Worm (Caenorhabditis elegans): ENCODE measurements around the gene sri-77.
"Not testable (repeated sequence)": the region's sequence is repeated elsewhere in the genome, so short reads cannot be mapped to it uniquely, and the experiment has no call there.

sri-77 gene

DNA sequence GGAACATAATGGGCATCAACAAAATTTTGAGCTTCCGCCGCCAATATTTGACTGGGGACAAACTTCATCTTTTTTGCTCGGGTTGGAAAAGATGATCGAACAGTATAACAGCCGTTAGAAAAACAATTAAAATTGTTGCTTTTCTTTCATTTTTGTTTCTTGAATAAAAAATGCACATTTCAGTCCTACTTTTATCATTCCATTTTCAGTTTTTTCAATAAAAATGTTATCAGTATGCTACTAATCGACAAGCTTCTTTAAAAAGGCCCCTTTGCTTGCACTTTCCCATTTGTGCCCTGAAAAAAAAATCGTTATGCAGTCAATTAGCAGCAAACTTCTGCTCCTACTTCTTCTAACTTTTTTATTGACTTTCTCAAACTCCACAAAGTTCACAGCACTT lies 36.6 kb upstream of the sri-77 start, which contains the start of gene F22E5.7:
TSS of gene F22E5.7 (plus strand) at position 301 of the 400 bp plus-strand sequence.
- TF ChIP-seq nhr-6 (tag; optimal IDR thresholded peaks at IDR 0.05) (no peak), dmd-4 (tag; optimal IDR thresholded peaks at IDR 0.05) (no peak)

DNA sequence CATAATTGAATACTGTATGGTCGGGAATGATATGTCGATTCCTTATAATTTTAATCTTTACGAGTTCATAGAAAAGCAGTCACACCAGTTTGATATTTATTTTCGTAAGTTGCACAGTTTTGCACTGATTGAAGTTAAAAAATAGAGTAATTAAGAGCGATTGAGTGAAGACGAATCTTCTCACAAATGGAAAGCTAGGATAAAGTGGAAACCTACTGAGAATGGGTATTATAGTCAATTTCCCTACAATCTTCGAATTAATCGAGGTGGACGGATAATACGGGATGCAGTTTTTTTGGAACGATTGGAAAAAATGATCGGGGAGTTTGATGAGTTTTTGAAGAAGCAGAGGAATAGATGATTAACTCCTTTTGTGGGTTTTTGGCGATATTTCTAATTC lies 35.8 kb upstream of the sri-77 start, which contains the start of gene F22E5.23:
TSS of gene F22E5.23 (plus strand) at position 301 of the 400 bp plus-strand sequence.
- TF ChIP-seq sma-3 (GFP tag; optimal IDR thresholded peaks at IDR 0.05): no peak
- TF ChIP-seq nhr-10 (tag; optimal IDR thresholded peaks at IDR 0.05): no peak
- TF ChIP-seq nhr-21 (tag; optimal IDR thresholded peaks at IDR 0.05): no peak
- TF ChIP-seq skn-1 (tag; optimal IDR thresholded peaks at IDR 0.05): no peak
- TF ChIP-seq alr-1 (tag; optimal IDR thresholded peaks at IDR 0.05): no peak
- TF ChIP-seq crh-2 (tag; optimal IDR thresholded peaks at IDR 0.05): no peak
- TF ChIP-seq ZK546.5 (tag; optimal IDR thresholded peaks at IDR 0.05): no peak
- TF ChIP-seq mab-5 (tag; optimal IDR thresholded peaks at IDR 0.05): no peak
- TF ChIP-seq egl-27 (tag; optimal IDR thresholded peaks at IDR 0.05): no peak
- TF ChIP-seq Y55F3AM.14 (GFP tag; optimal IDR thresholded peaks at IDR 0.05): no peak
- no peak for TF ChIP-seq sem-4 (tag; optimal IDR thresholded peaks at IDR 0.05)
- TF ChIP-seq ztf-4 (tag; optimal IDR thresholded peaks at IDR 0.05): no peak
- TF ChIP-seq lsy-2 (tag; optimal IDR thresholded peaks at IDR 0.05): no peak
- TF ChIP-seq ceh-82 (tag; optimal IDR thresholded peaks at IDR 0.05): no peak
- TF ChIP-seq elt-1 (tag; optimal IDR thresholded peaks at IDR 0.05): no peak
- no peak for TF ChIP-seq mbf-1 (tag; optimal IDR thresholded peaks at IDR 0.05)

DNA sequence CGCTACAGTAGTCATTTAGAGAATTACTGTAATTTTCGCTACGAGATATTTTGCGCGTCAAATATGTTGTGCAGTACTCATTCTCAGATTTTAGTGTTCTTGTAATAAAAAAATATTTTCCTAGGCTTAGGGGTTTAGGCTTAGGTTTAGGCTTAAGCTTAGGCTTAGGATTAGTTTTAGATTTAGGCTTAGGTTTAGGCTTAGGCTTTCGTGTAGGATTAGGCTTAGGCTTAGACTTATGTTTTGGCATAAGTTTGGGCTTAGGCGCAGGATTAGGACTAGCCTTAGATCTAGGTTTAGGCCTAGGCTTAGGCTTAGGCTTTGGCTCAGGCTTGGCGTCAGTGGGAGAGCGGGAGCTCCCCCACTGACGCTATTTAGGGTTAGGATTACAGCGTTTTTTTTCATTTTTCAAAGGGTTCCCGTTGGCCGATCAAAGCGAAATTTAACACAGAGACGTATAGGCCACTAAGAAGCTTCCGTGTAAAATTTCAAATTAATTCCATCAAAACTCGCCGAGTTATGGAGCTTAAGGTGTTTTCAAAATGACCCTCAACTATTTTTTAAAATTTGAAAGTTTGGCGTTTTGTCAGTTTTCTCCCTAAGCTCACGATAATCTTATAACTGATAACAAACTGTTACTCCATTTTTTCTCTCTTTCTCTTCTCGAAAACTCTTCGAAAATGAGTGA lies 34.3 kb upstream of the sri-77 start, which contains the start of gene F22E5.8:
TSS of gene F22E5.8 (plus strand) at position 638 of the 688 bp plus-strand sequence.
- not testable (repeated sequence) for TF ChIP-seq ztf-4, mbf-1, nhr-21 (tag; optimal IDR thresholded peaks at IDR 0.05)

DNA sequence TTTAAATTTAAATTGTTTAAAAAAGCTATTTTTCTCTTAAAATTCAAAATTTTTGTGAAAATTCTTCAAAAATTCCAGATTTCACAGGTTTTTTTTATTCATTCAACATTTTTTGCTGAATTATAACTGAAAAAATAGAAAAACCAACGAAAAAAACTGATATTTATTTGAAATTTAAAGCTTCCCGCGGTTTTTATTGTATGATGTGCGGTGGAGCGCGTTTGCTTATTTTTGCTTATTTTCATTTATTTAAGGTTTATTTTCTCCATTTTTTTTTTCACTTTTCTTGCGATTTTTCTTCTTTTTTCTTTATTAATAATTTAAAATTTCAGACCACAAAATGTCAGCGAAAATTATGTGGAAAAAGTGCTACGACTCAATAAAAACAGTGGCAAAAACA lies 32.8 kb upstream of the sri-77 start, which contains the start of gene F22E5.9:
TSS of gene F22E5.9 (plus strand) at position 327 of the 400 bp plus-strand sequence.
- TF ChIP-seq egl-27 (tag; optimal IDR thresholded peaks at IDR 0.05) (no peak), C34F6.9 (tag; optimal IDR thresholded peaks at IDR 0.05) (peak; percentile 26), ztf-4 (tag; optimal IDR thresholded peaks at IDR 0.05) (no peak), unc-55 (GFP tag; optimal IDR thresholded peaks at IDR 0.05) (peak; percentile 61), gmeb-1 (tag; optimal IDR thresholded peaks at IDR 0.05) (peak; percentile 91)

DNA sequence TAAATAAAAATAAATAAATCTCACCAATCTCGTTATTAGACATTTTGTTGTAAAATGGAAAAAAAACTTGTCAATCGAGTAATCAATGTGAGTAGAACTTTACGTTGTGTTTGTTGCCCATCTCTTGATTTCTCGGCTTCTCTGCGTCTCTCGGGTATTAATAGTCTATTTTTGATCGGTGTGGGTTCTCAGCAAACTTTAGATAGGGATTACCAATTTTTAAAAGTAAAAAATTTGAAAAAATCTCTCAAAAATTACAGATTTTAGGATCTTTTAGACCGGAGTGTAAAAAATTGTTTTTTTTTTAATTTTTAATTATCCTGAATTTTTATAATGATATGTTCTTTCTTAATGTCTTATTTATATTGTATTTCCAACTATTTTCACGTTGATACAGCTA lies 32.1 kb upstream of the sri-77 start, which contains the start of gene F22E5.21:
TSS of gene F22E5.21 (minus strand) at position 101 of the 400 bp plus-strand sequence.
- no peak for TF ChIP-seq nhr-129 (tag; optimal IDR thresholded peaks at IDR 0.05)
- TF ChIP-seq nhr-12 (tag; optimal IDR thresholded peaks at IDR 0.05): no peak
- no peak for TF ChIP-seq ztf-1 (GFP tag; conservative IDR thresholded peaks at IDR 0.05)
- no peak for TF ChIP-seq C34F6.9 (tag; optimal IDR thresholded peaks at IDR 0.05)
- TF ChIP-seq skn-1 (tag; optimal IDR thresholded peaks at IDR 0.05): no peak
- TF ChIP-seq mbf-1 (tag; optimal IDR thresholded peaks at IDR 0.05): no peak
- TF ChIP-seq ztf-4 (tag; optimal IDR thresholded peaks at IDR 0.05): no peak
- no peak for TF ChIP-seq sma-9 (GFP tag; optimal IDR thresholded peaks at IDR 0.05)
- TF ChIP-seq sma-9 (tag; optimal IDR thresholded peaks at IDR 0.05): no peak
- TF ChIP-seq crh-2 (tag; optimal IDR thresholded peaks at IDR 0.05): no peak
- TF ChIP-seq nhr-77 (tag; optimal IDR thresholded peaks at IDR 0.05): no peak
- no peak for TF ChIP-seq R02D3.7 (tag; optimal IDR thresholded peaks at IDR 0.05)
- no peak for TF ChIP-seq lsy-2 (tag; optimal IDR thresholded peaks at IDR 0.05)
- no peak for TF ChIP-seq unc-62 (GFP tag; optimal IDR thresholded peaks at IDR 0.05)
- no peak for TF ChIP-seq lin-39 (tag; optimal IDR thresholded peaks at IDR 0.05)
- TF ChIP-seq ceh-16 (tag; optimal IDR thresholded peaks at IDR 0.05): no peak
- no peak for TF ChIP-seq ZK546.5 (tag; optimal IDR thresholded peaks at IDR 0.05)
- no peak for TF ChIP-seq nhr-21 (tag; optimal IDR thresholded peaks at IDR 0.05)
- TF ChIP-seq zag-1 (tag; optimal IDR thresholded peaks at IDR 0.05): no peak

DNA sequence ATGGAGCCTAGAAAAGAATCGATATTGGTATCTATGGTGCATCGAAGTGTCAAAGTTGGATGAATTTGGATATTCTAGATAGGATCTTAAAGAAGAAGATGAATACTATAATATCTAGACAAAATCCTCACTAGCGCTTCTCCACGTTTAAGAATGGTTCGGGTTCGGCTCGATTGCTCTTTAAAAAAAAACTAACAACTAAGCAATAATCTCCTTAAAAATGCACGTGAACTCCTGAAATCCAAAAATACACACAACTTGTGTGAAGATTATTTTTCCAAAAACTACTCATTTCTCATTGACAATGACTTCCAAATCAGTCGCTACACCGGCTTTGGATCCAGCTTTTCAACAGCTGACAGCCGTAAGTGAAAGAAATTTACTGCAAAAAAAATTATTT lies 25.9 kb upstream of the sri-77 start, which contains the start of gene D2062.1:
TSS of gene D2062.1 (plus strand) at position 301 of the 400 bp plus-strand sequence.
- TF ChIP-seq dmd-4 (tag; optimal IDR thresholded peaks at IDR 0.05): no peak
- TF ChIP-seq R02D3.7 (tag; optimal IDR thresholded peaks at IDR 0.05): no peak
- no peak for TF ChIP-seq alr-1 (tag; optimal IDR thresholded peaks at IDR 0.05)
- TF ChIP-seq snpc-4 (tag; optimal IDR thresholded peaks at IDR 0.05): no peak
- no peak for TF ChIP-seq unc-62 (GFP tag; optimal IDR thresholded peaks at IDR 0.05)
- TF ChIP-seq blmp-1 (tag; optimal IDR thresholded peaks at IDR 0.05; ENCODE audit: insufficient read depth): no peak
- TF ChIP-seq aly-2 (tag; optimal IDR thresholded peaks at IDR 0.05): no peak
- no peak for TF ChIP-seq unc-39 (tag; optimal IDR thresholded peaks at IDR 0.05)
- no peak for TF ChIP-seq sma-9 (GFP tag; optimal IDR thresholded peaks at IDR 0.05)
- no peak for TF ChIP-seq sma-9 (tag; optimal IDR thresholded peaks at IDR 0.05)
- no peak for TF ChIP-seq Y55F3AM.14 (GFP tag; optimal IDR thresholded peaks at IDR 0.05)
- no peak for TF ChIP-seq ZK546.5 (tag; optimal IDR thresholded peaks at IDR 0.05)
- TF ChIP-seq F13H6.1 (tag; optimal IDR thresholded peaks at IDR 0.05): no peak
- TF ChIP-seq peb-1 (tag; optimal IDR thresholded peaks at IDR 0.05): no peak
- no peak for TF ChIP-seq mbf-1 (tag; optimal IDR thresholded peaks at IDR 0.05)
- TF ChIP-seq nhr-6 (tag; optimal IDR thresholded peaks at IDR 0.05): no peak
- TF ChIP-seq nhr-21 (tag; optimal IDR thresholded peaks at IDR 0.05): no peak
- TF ChIP-seq crh-2 (tag; optimal IDR thresholded peaks at IDR 0.05): no peak
- no peak for TF ChIP-seq unc-55 (GFP tag; optimal IDR thresholded peaks at IDR 0.05)
